Worm (Caenorhabditis elegans) whole organism, young adult: ENCODE results near the gene col-167.

Experiments
- B0035.1 ChIP-seq: sonication (generic microtip); optimal IDR thresholded peaks from 2 replicates; lab custom pipeline; 2016; ENCODE audit warnings: missing genetic modification characterization, mild to moderate bottlenecking, missing compliant biosample characterization, missing genotype, missing genetic modification reagents
- B0261.1 ChIP-seq: sonication (generic microtip); optimal IDR thresholded peaks from 2 replicates; lab custom pipeline; 2016; ENCODE audit warnings: mild to moderate bottlenecking, missing genetic modification characterization, moderate library complexity, missing compliant biosample characterization
- F10E7.11 ChIP-seq: sonication (generic microtip); optimal IDR thresholded peaks from 2 replicates; lab custom pipeline; 2017; ENCODE audit warnings: mild to moderate bottlenecking, missing genetic modification characterization, moderate library complexity, missing compliant biosample characterization
- F23B12.7 ChIP-seq: sonication (generic microtip); optimal IDR thresholded peaks from 2 replicates; lab custom pipeline; 2017; ENCODE audit warnings: missing genetic modification characterization, mild to moderate bottlenecking, missing compliant biosample characterization, antibody characterized with exemption, moderate library complexity; ENCODE audit not compliant: insufficient read depth
- K11D2.4 ChIP-seq: fragments of 200-800 bp; sonication (Bioruptor generic); IDR thresholded peaks from 2 replicates; pipeline ENCODE4 v1.3.6; 2022; ENCODE audit warnings: missing genetic modification reagents, missing genetic modification characterization, missing compliant biosample characterization
- T26A5.8 ChIP-seq: sonication (generic microtip); optimal IDR thresholded peaks from 2 replicates; lab custom pipeline; 2016; ENCODE audit warnings: missing genetic modification characterization, missing compliant biosample characterization
- Y53G8AR.9 ChIP-seq: fragments of 200-800 bp; sonication (Bioruptor generic); conservative IDR thresholded peaks from 2 replicates; pipeline ENCODE4 v1.3.6; 2022; ENCODE audit warnings: missing genetic modification reagents, missing genetic modification characterization, missing compliant biosample characterization
- Y95B8A.8 ChIP-seq: fragments of 200-800 bp; sonication (Bioruptor generic); IDR thresholded peaks from 2 replicates; pipeline ENCODE4 v1.3.6; 2022; ENCODE audit warnings: missing genetic modification reagents, missing genetic modification characterization, missing compliant biosample characterization
- athp-1 ChIP-seq: sonication (generic microtip); optimal IDR thresholded peaks from 2 replicates; lab custom pipeline; 2017; ENCODE audit warnings: mild to moderate bottlenecking, missing genetic modification characterization, missing compliant biosample characterization
- attf-3 ChIP-seq: fragments of 200-800 bp; sonication (Bioruptor generic); conservative IDR thresholded peaks from 2 replicates; pipeline ENCODE4 v1.3.6; 2022; ENCODE audit warnings: missing genetic modification reagents, missing genetic modification characterization, missing compliant biosample characterization
- cebp-2 ChIP-seq: fragments of 200-800 bp; sonication (Bioruptor generic); IDR thresholded peaks from 2 replicates; pipeline ENCODE4 v1.3.6; 2022; ENCODE audit warnings: missing genetic modification characterization, missing compliant biosample characterization
- ceh-100 ChIP-seq: fragments of 200-800 bp; sonication (Bioruptor generic); IDR thresholded peaks from 2 replicates; pipeline ENCODE4 v1.3.6; 2022; ENCODE audit warnings: missing genetic modification reagents, missing genetic modification characterization, missing compliant biosample characterization
- ceh-27 ChIP-seq: fragments of 200-800 bp; sonication (Bioruptor generic); optimal IDR thresholded peaks from 2 replicates; lab custom pipeline; 2018; ENCODE audit warnings: mild to moderate bottlenecking, missing genetic modification characterization, moderate library complexity, missing compliant biosample characterization
- ceh-58 ChIP-seq: fragments of 200-800 bp; sonication (Bioruptor generic); IDR thresholded peaks from 2 replicates; pipeline ENCODE4 v1.3.6; 2022; ENCODE audit warnings: missing genetic modification characterization, missing compliant biosample characterization
- ceh-79 ChIP-seq: sonication (generic microtip); optimal IDR thresholded peaks from 2 replicates; lab custom pipeline; 2017; ENCODE audit warnings: mild to moderate bottlenecking, missing genetic modification characterization, missing compliant biosample characterization
- ceh-91 ChIP-seq: fragments of 200-800 bp; sonication (Bioruptor generic); IDR thresholded peaks from 2 replicates; pipeline ENCODE4 v1.3.6; 2022; ENCODE audit warnings: missing genetic modification reagents, missing genetic modification characterization, missing compliant biosample characterization
- efl-1 ChIP-seq: fragments of 150-350 bp; optimal IDR thresholded peaks from 2 replicates; lab custom pipeline; 2014; ENCODE audit warnings: missing biosample characterization, missing genetic modification reagents, missing genetic modification characterization
- fkh-3 ChIP-seq: sonication (generic microtip); optimal IDR thresholded peaks from 2 replicates; lab custom pipeline; 2016; ENCODE audit warnings: mild to moderate bottlenecking, missing genetic modification characterization, missing compliant biosample characterization
- gei-17 ChIP-seq: fragments of 200-800 bp; sonication (Bioruptor generic); optimal IDR thresholded peaks from 2 replicates; lab custom pipeline; 2018; ENCODE audit warnings: mild to moderate bottlenecking, missing genetic modification characterization, missing compliant biosample characterization
- hlh-12 ChIP-seq: sonication (generic microtip); optimal IDR thresholded peaks from 2 replicates; lab custom pipeline; 2016; ENCODE audit warnings: missing genetic modification characterization, missing compliant biosample characterization
- lag-1 ChIP-seq: fragments of 200-800 bp; sonication (Bioruptor generic); IDR thresholded peaks from 2 replicates; pipeline ENCODE4 v1.3.6; 2022; ENCODE audit warnings: missing genetic modification reagents, missing genetic modification characterization, missing compliant biosample characterization
- let-526 ChIP-seq: fragments of 200-800 bp; sonication (Bioruptor generic); IDR thresholded peaks from 2 replicates; pipeline ENCODE4 v1.3.6; 2022; ENCODE audit warnings: missing genetic modification reagents, missing genetic modification characterization, missing compliant biosample characterization
- lin-40 ChIP-seq: sonication (generic microtip); optimal IDR thresholded peaks from 2 replicates; lab custom pipeline; 2016; ENCODE audit warnings: missing genetic modification characterization, mild to moderate bottlenecking, missing compliant biosample characterization, missing genotype, missing genetic modification reagents
- lir-1 ChIP-seq: fragments of 200-800 bp; sonication (Bioruptor generic); conservative IDR thresholded peaks from 2 replicates; pipeline ENCODE4 v1.3.6; 2022; ENCODE audit warnings: missing genetic modification reagents, missing genetic modification characterization, missing compliant biosample characterization
- lsl-1 ChIP-seq: fragments of 200-800 bp; sonication (Bioruptor generic); optimal IDR thresholded peaks from 2 replicates; lab custom pipeline; 2018; ENCODE audit warnings: mild to moderate bottlenecking, missing genetic modification characterization, moderate library complexity, missing compliant biosample characterization
- lsy-27 ChIP-seq: sonication (generic microtip); optimal IDR thresholded peaks from 2 replicates; lab custom pipeline; 2017; ENCODE audit warnings: missing genetic modification characterization, mild to moderate bottlenecking, missing compliant biosample characterization, antibody characterized with exemption, missing genotype, borderline replicate concordance; ENCODE audit not compliant: insufficient read depth
- madf-10 ChIP-seq: sonication (generic microtip); optimal IDR thresholded peaks from 2 replicates; lab custom pipeline; 2016; ENCODE audit warnings: mild to moderate bottlenecking, missing genetic modification characterization, missing compliant biosample characterization
- madf-3 ChIP-seq: fragments of 200-800 bp; sonication (Bioruptor generic); IDR thresholded peaks from 2 replicates; pipeline ENCODE4 v1.3.6; 2022; ENCODE audit warnings: missing genetic modification reagents, missing genetic modification characterization, missing compliant biosample characterization
- mes-4 ChIP-seq: sonication (generic microtip); optimal IDR thresholded peaks from 2 replicates; lab custom pipeline; 2016; ENCODE audit warnings: missing genotype, missing genetic modification characterization, missing compliant biosample characterization
- nfya-1 ChIP-seq: sonication (generic microtip); optimal IDR thresholded peaks from 2 replicates; lab custom pipeline; 2017; ENCODE audit warnings: antibody characterized with exemption, missing compliant biosample characterization, missing genetic modification characterization, borderline replicate concordance; ENCODE audit not compliant: insufficient read depth
- pbrm-1 ChIP-seq: fragments of 200-800 bp; sonication (Bioruptor generic); IDR thresholded peaks from 2 replicates; pipeline ENCODE4 v1.3.6; 2022; ENCODE audit warnings: missing genetic modification reagents, missing genetic modification characterization, missing compliant biosample characterization
- pha-4 ChIP-seq: fragments of 150-350 bp; sonication (generic microtip); optimal IDR thresholded peaks from 2 replicates; lab custom pipeline; 2014; ENCODE audit warnings: missing biosample characterization, missing genetic modification reagents, missing genetic modification characterization
- rcor-1 ChIP-seq: fragments of 200-800 bp; sonication (Bioruptor generic); IDR thresholded peaks from 2 replicates; pipeline ENCODE4 v1.3.6; 2022; ENCODE audit warnings: missing genetic modification reagents, missing genetic modification characterization, missing compliant biosample characterization
- rec-8 ChIP-seq, 2 experiments: sonication (generic microtip); optimal IDR thresholded peaks; 2 replicates each; lab custom pipeline; 2016; ENCODE audit warnings: mild to moderate bottlenecking in 2 of 2, missing genetic modification characterization in 2 of 2, missing genetic modification reagents in 2 of 2, missing genotype in 2 of 2, missing biosample characterization in 1 of 2, missing compliant biosample characterization in 1 of 2, moderate library complexity in 1 of 2
- snpc-1.3 ChIP-seq: sonication (generic microtip); optimal IDR thresholded peaks from 2 replicates; lab custom pipeline; 2017; ENCODE audit warnings: missing genetic modification characterization, mild to moderate bottlenecking, missing compliant biosample characterization, antibody characterized with exemption, moderate library complexity, missing genotype, missing genetic modification reagents; ENCODE audit not compliant: insufficient read depth
- snpc-4 ChIP-seq, 5 experiments: fragments of 150-350 bp in 1 of 5; sonication (generic microtip) in 4 of 5; optimal IDR thresholded peaks; 2 replicates each; lab custom pipeline; 2014 to 2018; ENCODE audit warnings: missing genetic modification characterization in 5 of 5, missing biosample characterization in 3 of 5, antibody characterized with exemption in 2 of 5, mild to moderate bottlenecking in 2 of 5, missing compliant biosample characterization in 2 of 5, missing genotype in 2 of 5, moderate library complexity in 2 of 5, missing genetic modification reagents in 1 of 5
- sptf-2 ChIP-seq: fragments of 200-800 bp; sonication (Bioruptor generic); optimal IDR thresholded peaks from 2 replicates; lab custom pipeline; 2018; ENCODE audit warnings: mild to moderate bottlenecking, missing genetic modification characterization, missing compliant biosample characterization
- tbp1 ChIP-seq: fragments of 200-800 bp; sonication (Bioruptor generic); optimal IDR thresholded peaks from 2 replicates; lab custom pipeline; 2018; ENCODE audit warnings: mild to moderate bottlenecking, missing genetic modification characterization, missing compliant biosample characterization
- tlf-1 ChIP-seq: fragments of 200-800 bp; sonication (Bioruptor generic); optimal IDR thresholded peaks from 2 replicates; lab custom pipeline; 2018; ENCODE audit warnings: mild to moderate bottlenecking, missing genetic modification characterization, missing compliant biosample characterization
- zim-3 ChIP-seq: sonication (generic microtip); optimal IDR thresholded peaks from 2 replicates; lab custom pipeline; 2017; ENCODE audit warnings: mild to moderate bottlenecking, missing genetic modification characterization, moderate library complexity, missing compliant biosample characterization
- ztf-18 ChIP-seq: sonication (generic microtip); optimal IDR thresholded peaks from 2 replicates; lab custom pipeline; 2016; ENCODE audit warnings: missing genotype, mild to moderate bottlenecking, missing genetic modification characterization, missing compliant biosample characterization
- ztf-22 ChIP-seq: fragments of 200-800 bp; sonication (Bioruptor generic); optimal IDR thresholded peaks from 2 replicates; lab custom pipeline; 2018; ENCODE audit warnings: mild to moderate bottlenecking, missing genetic modification characterization, moderate library complexity, missing compliant biosample characterization
- ztf-3 ChIP-seq: fragments of 200-800 bp; sonication (Bioruptor generic); optimal IDR thresholded peaks from 2 replicates; lab custom pipeline; 2018; ENCODE audit warnings: mild to moderate bottlenecking, missing genetic modification characterization, missing compliant biosample characterization
- ztf-6 ChIP-seq: fragments of 200-800 bp; sonication (Bioruptor generic); IDR thresholded peaks from 2 replicates; pipeline ENCODE4 v1.3.6; 2022; ENCODE audit warnings: missing genetic modification reagents, missing genetic modification characterization, missing compliant biosample characterization

Gene col-167

ce11 chrX:6371192-6372116 is 48.2 kb downstream of the col-167 start (continued):
- TF ChIP-seq rec-8 (tag; optimal IDR thresholded peaks at IDR 0.05; lab: Kevin White, UChicago) (peak; percentile 40 to 76), lir-1 (GFP tag; lab: Robert Waterston, UW) (peak; percentile 35), B0261.1 (tag; lab: Kevin White, UChicago) (peak; percentile 97), K11D2.4 (0 out of 2 replicates have a peak, but pooled peaks have one; percentile 26), hlh-12 (tag; lab: Kevin White, UChicago) (peak; percentile 41), F10E7.11 (peak; percentile 26), nfya-1 (tag; lab: Kevin White, UChicago) (no peak), madf-10 (tag; lab: Kevin White, UChicago) (peak; percentile 71), cebp-2 (GFP tag; lab: Robert Waterston, UW) (no peak), let-526 (GFP tag; lab: Robert Waterston, UW) (peak; percentile 53; the same call in 1 of the 2 replicates), zim-3 (tag; lab: Kevin White, UChicago) (peak; percentile 69), B0035.1 (tag; lab: Kevin White, UChicago) (peak; percentile 62), pha-4 (no peak), tbp1 (peak; percentile 97), lag-1 (no peak), snpc-1.3 (tag; lab: Kevin White, UChicago) (peak; percentile 85), pbrm-1 (GFP tag; lab: Robert Waterston, UW) (peak; percentile 85), attf-3 (GFP tag; lab: Robert Waterston, UW) (no peak), ztf-18 (peak; percentile 62), ceh-100 (peak; percentile 21; the same call in 1 of the 2 replicates), ztf-6 (GFP tag; lab: Robert Waterston, UW) (no peak), Y53G8AR.9 (GFP tag; lab: Robert Waterston, UW) (no peak), madf-3 (no peak), fkh-3 (tag; lab: Kevin White, UChicago) (peak; percentile 36), lsl-1 (GFP tag; lab: Kevin White, UChicago) (no peak), gei-17 (GFP tag; lab: Kevin White, UChicago) (peak; percentile 28), rcor-1 (GFP tag; lab: Robert Waterston, UW) (peak; percentile 53), T26A5.8 (tag; lab: Kevin White, UChicago) (peak; percentile 66), ceh-58 (GFP tag; lab: Robert Waterston, UW) (0 out of 2 replicates have a peak, but pooled peaks have one; percentile 84), Y95B8A.8 (GFP tag; lab: Robert Waterston, UW) (no peak), efl-1 (GFP tag; lab: Kevin White, UChicago) (no peak), F23B12.7 (tag; lab: Kevin White, UChicago) (peak; percentile 85), sptf-2 (GFP tag; lab: Kevin White, UChicago) (peak; percentile 41), ceh-91 (GFP tag; lab: Robert Waterston, UW) (no peak), ceh-79 (tag; lab: Kevin White, UChicago) (peak; percentile 63), ztf-3 (GFP tag; lab: Kevin White, UChicago) (peak; percentile 32), mes-4 (tag; lab: Kevin White, UChicago) (peak; percentile 59), athp-1 (tag; lab: Kevin White, UChicago) (peak; percentile 6), ztf-22 (peak; percentile 32), lin-40 (tag; lab: Kevin White, UChicago) (no peak), tlf-1 (no peak), lsy-27 (tag; lab: Kevin White, UChicago) (peak; percentile 13), ceh-27 (GFP tag; lab: Kevin White, UChicago) (peak; percentile 47), snpc-4 (GFP tag; optimal IDR thresholded peaks at IDR 0.05; lab: Kevin White, UChicago) (peak; percentile 48), snpc-4 (tag; optimal IDR thresholded peaks at IDR 0.05; lab: Kevin White, UChicago) (peak in 3 of 4 experiments; percentile 7 to 71 (median 49))
